Worm (Caenorhabditis elegans) whole organism, dauer: Measurements from ENCODE around the gene idpc-4.

ENCODE experiments used
- unc-62 ChIP-seq: sonication (generic microtip); optimal IDR thresholded peaks from 2 replicates; lab custom pipeline; 2017; ENCODE audit warnings: missing biosample characterization, missing genetic modification reagents, missing genetic modification characterization

The idpc-4 gene

ce11 chrV:9625122-9625521, at the start of gene idpc-4:
Gene idpc-4, plus strand, starts transcription at chrV:9625422.
- no peak for TF ChIP-seq unc-62 (GFP tag; lab: Kevin White, UChicago)

- no peak for TF ChIP-seq unc-62 (GFP tag; lab: Kevin White, UChicago)
Observed at ce11 chrV:9576991-9577390, 48.2 kb upstream of the idpc-4 start, which contains the start of gene F25B3.2. Gene F25B3.2, plus strand, starts transcription at chrV:9577291.

ce11 chrV:9582594-9583322, 42.5 kb upstream of the idpc-4 start, which contains the start of gene rtfo-1:
Gene rtfo-1, minus strand, starts transcription at chrV:9582644.
- TF ChIP-seq unc-62 (GFP tag; lab: Kevin White, UChicago): no peak

- no peak for TF ChIP-seq unc-62 (GFP tag; lab: Kevin White, UChicago)
Observed at ce11 chrV:9583323-9583644, 41.9 kb upstream of the idpc-4 start, which contains the start of gene K09G1.1. Gene K09G1.1, plus strand, starts transcription at chrV:9583545.

ce11 chrV:9584263-9584662, 41.0 kb upstream of the idpc-4 start:
- TF ChIP-seq unc-62 (GFP tag; lab: Kevin White, UChicago): no peak

ce11 chrV:9587619-9588018, 37.6 kb upstream of the idpc-4 start:
- no peak for TF ChIP-seq unc-62 (GFP tag; lab: Kevin White, UChicago)

- no peak for TF ChIP-seq unc-62 (GFP tag; lab: Kevin White, UChicago)
Observed at ce11 chrV:9588574-9588973, 36.6 kb upstream of the idpc-4 start.

- TF ChIP-seq unc-62 (GFP tag; lab: Kevin White, UChicago): no peak
Observed at ce11 chrV:9590317-9590716, 34.9 kb upstream of the idpc-4 start, which contains the start of gene K09G1.2. Gene K09G1.2, plus strand, starts transcription at chrV:9590617.

ce11 chrV:9608256-9608655, 17.0 kb upstream of the idpc-4 start, which contains the start of gene dop-2:
Gene dop-2, plus strand, starts transcription at chrV:9608556.
- TF ChIP-seq unc-62 (GFP tag; lab: Kevin White, UChicago): no peak

- TF ChIP-seq unc-62 (GFP tag; lab: Kevin White, UChicago): no peak
Observed at ce11 chrV:9609217-9609616, 16.0 kb upstream of the idpc-4 start.

- no peak for TF ChIP-seq unc-62 (GFP tag; lab: Kevin White, UChicago)
Observed at ce11 chrV:9615725-9616124, 9.5 kb upstream of the idpc-4 start, which contains the start of gene pqn-63. Gene pqn-63, plus strand, starts transcription at chrV:9616031.

- no peak for TF ChIP-seq unc-62 (GFP tag; lab: Kevin White, UChicago)
Observed at ce11 chrV:9616130-9616529, 9.1 kb upstream of the idpc-4 start.

- no peak for TF ChIP-seq unc-62 (GFP tag; lab: Kevin White, UChicago)
Observed at ce11 chrV:9616687-9617086, 8.5 kb upstream of the idpc-4 start.

ce11 chrV:9618420-9618819, 6.8 kb upstream of the idpc-4 start:
- TF ChIP-seq unc-62 (GFP tag; lab: Kevin White, UChicago): no peak

- TF ChIP-seq unc-62 (GFP tag; lab: Kevin White, UChicago): no peak
Observed at ce11 chrV:9618919-9619318, 6.3 kb upstream of the idpc-4 start, which contains the start of gene idpc-7. Gene idpc-7, minus strand, starts transcription at chrV:9619019.

- TF ChIP-seq unc-62 (GFP tag; lab: Kevin White, UChicago): no peak
Observed at ce11 chrV:9619850-9620249, 5.4 kb upstream of the idpc-4 start, which contains the start of gene idpc-6. Gene idpc-6, plus strand, starts transcription at chrV:9620150.

- no peak for TF ChIP-seq unc-62 (GFP tag; lab: Kevin White, UChicago)
Observed at ce11 chrV:9620417-9620816, 4.8 kb upstream of the idpc-4 start.
